Fruit fly (Drosophila melanogaster): ENCODE measurements around the gene Or10a.
A peak's percentile ranks its signal among the peaks of the same experiment; 100 is the strongest.

Or10a gene

DNA sequence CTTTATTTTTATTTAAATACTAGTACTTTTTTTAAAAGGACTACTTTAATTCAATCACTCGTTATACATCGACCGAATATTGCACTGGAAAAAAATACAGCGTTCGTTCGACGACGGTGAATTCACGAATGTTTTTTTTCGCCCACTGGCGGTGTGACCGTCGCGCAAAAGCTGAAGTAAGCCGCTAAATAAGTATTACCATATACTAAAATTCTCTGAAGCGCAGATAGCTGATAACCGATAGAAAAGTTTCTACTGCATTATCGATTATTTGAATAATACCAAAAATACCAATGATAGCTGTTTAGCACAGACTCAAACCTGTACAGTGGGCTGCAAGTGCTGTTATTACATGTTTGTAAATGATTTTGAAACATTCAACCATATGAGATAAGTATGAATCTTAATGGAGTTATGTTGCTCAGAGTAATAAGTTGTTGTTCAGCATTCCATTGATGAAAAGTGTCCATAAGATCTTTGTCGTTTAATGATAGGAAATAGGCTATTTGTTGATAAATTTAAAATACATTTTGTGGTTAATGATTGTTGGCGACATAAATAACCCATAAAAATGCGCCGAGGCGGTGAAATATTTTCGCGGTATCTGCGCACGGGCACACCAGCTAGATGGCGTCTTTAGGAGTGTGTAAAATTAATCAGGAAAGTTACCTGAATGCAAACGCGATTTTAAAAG, 37.1 kb upstream of the Or10a start, which contains the start of the genes Evi5 and HP5 (continued):
- TF ChIP-seq CG10654 (GFP tag; optimal IDR thresholded peaks at IDR 0.05) (peak; percentile 7), CG11696 (GFP tag; IDR thresholded peaks at IDR 0.05) (no peak), Doc2 (GFP tag; IDR thresholded peaks at IDR 0.05) (no peak), CG17359 (tag; optimal IDR thresholded peaks at IDR 0.05) (no peak), inv (GFP tag; IDR thresholded peaks at IDR 0.05; ENCODE audit: partially characterized antibody) (peak; percentile 44), CG6689 (GFP tag; IDR thresholded peaks at IDR 0.05) (peak; percentile 68), BEAF-32 (GFP tag; optimal IDR thresholded peaks at IDR 0.05) (peak; percentile 72), chm (GFP tag; IDR thresholded peaks at IDR 0.05) (no peak), Asciz (GFP tag; optimal IDR thresholded peaks at IDR 0.05) (no peak), CG11247 (GFP tag; IDR thresholded peaks at IDR 0.05) (peak; percentile 51; the same call in 1 of the 2 replicates), CG4730 (GFP tag; IDR thresholded peaks at IDR 0.05) (peak; percentile 61; the same call in 1 of the 2 replicates), CrebB (tag; optimal IDR thresholded peaks at IDR 0.05) (no peak), CG8281 (tag; optimal IDR thresholded peaks at IDR 0.05) (peak; percentile 9), stwl (tag; optimal IDR thresholded peaks at IDR 0.05) (peak; percentile 37), hb (GFP tag; IDR thresholded peaks at IDR 0.05; ENCODE audit: partially characterized antibody) (no peak), CG3281 (GFP tag; optimal IDR thresholded peaks at IDR 0.05) (no peak), tna (GFP tag; IDR thresholded peaks at IDR 0.05; ENCODE audit: partially characterized antibody) (peak; percentile 29; the same call in 1 of the 2 replicates), CG8478 (optimal IDR thresholded peaks at IDR 0.05) (no peak), CG7786 (GFP tag; optimal IDR thresholded peaks at IDR 0.05) (peak; percentile 27), Hr78 (GFP tag; optimal IDR thresholded peaks at IDR 0.05) (no peak), ranshi (GFP tag; IDR thresholded peaks at IDR 0.05) (peak; percentile 73; the same call in 1 of the 2 replicates), CG10366 (GFP tag; IDR thresholded peaks at IDR 0.05) (peak; percentile 62), CG15601 (tag; optimal IDR thresholded peaks at IDR 0.05) (peak; percentile 59), ewg (GFP tag; optimal IDR thresholded peaks at IDR 0.05) (no peak), CG2712 (tag; optimal IDR thresholded peaks at IDR 0.05) (peak; percentile 51), Hr39 (optimal IDR thresholded peaks at IDR 0.05) (no peak), psq (GFP tag; optimal IDR thresholded peaks at IDR 0.05) (no peak), fd102C (GFP tag; optimal IDR thresholded peaks at IDR 0.05) (no peak), CG12942 (GFP tag; optimal IDR thresholded peaks at IDR 0.05) (peak; percentile 20), gfzf (GFP tag; optimal IDR thresholded peaks at IDR 0.05) (peak; percentile 94), CG2199 (GFP tag; IDR thresholded peaks at IDR 0.05) (no peak), lov (optimal IDR thresholded peaks at IDR 0.05) (no peak), lov (GFP tag; IDR thresholded peaks at IDR 0.05) (no peak), CG13624 (GFP tag; optimal IDR thresholded peaks at IDR 0.05) (peak; percentile 80), E2f1 (GFP tag; IDR thresholded peaks at IDR 0.05) (peak; percentile 40; the same call in 1 of the 2 replicates), pzg (GFP tag; optimal IDR thresholded peaks at IDR 0.05) (peak; percentile 81), CG1832 (GFP tag; optimal IDR thresholded peaks at IDR 0.05) (no peak), row (GFP tag; IDR thresholded peaks at IDR 0.05) (peak; percentile 87), CG31388 (GFP tag; optimal IDR thresholded peaks at IDR 0.05) (no peak), Nf-YC (tag; optimal IDR thresholded peaks at IDR 0.05) (peak; percentile 32), chinmo (GFP tag; IDR thresholded peaks at IDR 0.05; ENCODE audit: partially characterized antibody) (0 out of 4 replicates have a peak, but pooled peaks have one; percentile 49), Deaf1 (tag; optimal IDR thresholded peaks at IDR 0.05) (peak; percentile 63), insv (GFP tag; optimal IDR thresholded peaks at IDR 0.05) (no peak), Usf (GFP tag; optimal IDR thresholded peaks at IDR 0.05) (no peak), Ptx1 (GFP tag; IDR thresholded peaks at IDR 0.05) (peak; percentile 72), HmgD (GFP tag; optimal IDR thresholded peaks at IDR 0.05) (peak; percentile 34), repo (GFP tag; optimal IDR thresholded peaks at IDR 0.05) (no peak), Dip3 (GFP tag; optimal IDR thresholded peaks at IDR 0.05) (peak; percentile 1), CG12769 (tag; optimal IDR thresholded peaks at IDR 0.05) (peak; percentile 44), CG10565 (GFP tag; optimal IDR thresholded peaks at IDR 0.05) (no peak)
